Fruit fly (Drosophila melanogaster): ENCODE results near the gene KrT95D.

KrT95D gene

DNA sequence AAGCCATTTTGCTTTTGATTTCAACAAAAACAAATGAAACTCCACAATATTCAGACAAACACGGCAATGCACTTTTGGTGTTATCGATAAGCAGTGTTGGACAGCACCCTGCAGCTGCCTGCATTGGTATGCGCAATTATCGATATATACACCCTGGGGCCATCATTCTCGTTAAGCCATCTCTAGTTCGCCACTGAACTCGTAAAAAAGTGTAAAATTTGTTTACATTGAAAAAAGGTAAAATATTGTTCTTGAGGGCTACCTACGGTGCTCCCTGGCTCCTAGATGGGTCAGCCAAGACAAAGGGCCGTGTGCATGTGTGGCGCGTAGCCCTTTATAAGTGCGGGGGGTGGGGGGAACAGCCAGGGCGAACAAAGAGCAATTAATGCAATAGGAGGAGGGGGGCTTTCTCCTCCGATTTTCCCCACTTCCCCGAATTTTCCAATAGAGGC, 45.1 kb downstream of the KrT95D start, which contains the start of the genes CG13603 and CG5902 (continued):
- TF ChIP-seq CG10979 (tag; optimal IDR thresholded peaks at IDR 0.05) (peak; percentile 29), CG14860 (GFP tag; IDR thresholded peaks at IDR 0.05; ENCODE audit: partially characterized antibody) (peak; percentile 65), D19A (tag; optimal IDR thresholded peaks at IDR 0.05) (no peak), CG3065 (GFP tag; optimal IDR thresholded peaks at IDR 0.05) (no peak), Ptx1 (GFP tag; IDR thresholded peaks at IDR 0.05) (0 out of 2 replicates have a peak, but pooled peaks have one; percentile 44), croc (GFP tag; conservative IDR thresholded peaks at IDR 0.05) (no peak), sima (GFP tag; optimal IDR thresholded peaks at IDR 0.05) (no peak), en (GFP tag; optimal IDR thresholded peaks at IDR 0.05) (no peak), vnd (GFP tag; IDR thresholded peaks at IDR 0.05; ENCODE audit: partially characterized antibody) (peak; percentile 72), fd3F (GFP tag; optimal IDR thresholded peaks at IDR 0.05) (no peak), gem (tag; optimal IDR thresholded peaks at IDR 0.05) (no peak), nom (GFP tag; optimal IDR thresholded peaks at IDR 0.05) (peak; percentile 89), CG10274 (GFP tag; optimal IDR thresholded peaks at IDR 0.05) (no peak), CTCF (GFP tag; optimal IDR thresholded peaks at IDR 0.05) (no peak), zfh1 (GFP tag; IDR thresholded peaks at IDR 0.05) (no peak; the same call in 2 of the 3 replicates), oc (tag; optimal IDR thresholded peaks at IDR 0.05) (peak; percentile 34), Sox102F (GFP tag; optimal IDR thresholded peaks at IDR 0.05) (no peak), CG3726 (GFP tag; IDR thresholded peaks at IDR 0.05) (no peak), so (GFP tag; IDR thresholded peaks at IDR 0.05) (no peak), CG11085 (GFP tag; IDR thresholded peaks at IDR 0.05) (no peak), CG11696 (GFP tag; IDR thresholded peaks at IDR 0.05) (no peak), CG42726 (GFP tag; IDR thresholded peaks at IDR 0.05; ENCODE audit: partially characterized antibody) (peak; percentile 72; the same call in 1 of the 2 replicates), CG9876 (GFP tag; optimal IDR thresholded peaks at IDR 0.05) (peak; percentile 4), Mad (GFP tag; optimal IDR thresholded peaks at IDR 0.05) (peak; percentile 35), tll (GFP tag; optimal IDR thresholded peaks at IDR 0.05) (no peak), CG15479 (GFP tag; optimal IDR thresholded peaks at IDR 0.05) (no peak), pros (GFP tag; optimal IDR thresholded peaks at IDR 0.05) (no peak), Optix (GFP tag; IDR thresholded peaks at IDR 0.05) (no peak), nau (GFP tag; optimal IDR thresholded peaks at IDR 0.05) (no peak), HLH54F (GFP tag; optimal IDR thresholded peaks at IDR 0.05) (peak; percentile 63), CG11723 (GFP tag; optimal IDR thresholded peaks at IDR 0.05) (no peak), Fer3 (tag; optimal IDR thresholded peaks at IDR 0.05) (no peak), ems (GFP tag; optimal IDR thresholded peaks at IDR 0.05) (peak; percentile 41), disco-r (GFP tag; optimal IDR thresholded peaks at IDR 0.05) (no peak), CG18599 (GFP tag; optimal IDR thresholded peaks at IDR 0.05) (peak; percentile 39), CG15073 (GFP tag; optimal IDR thresholded peaks at IDR 0.05) (no peak), Ets65A (GFP tag) (peak; percentile 92), Med (GFP tag) (peak; percentile 91), ash1 (GFP tag; optimal IDR thresholded peaks at IDR 0.05) (no peak), CG2129 (GFP tag; IDR thresholded peaks at IDR 0.05; ENCODE audit: partially characterized antibody) (peak; percentile 52; the same call in 1 of the 2 replicates), exex (tag; optimal IDR thresholded peaks at IDR 0.05) (no peak), Blimp-1 (GFP tag; optimal IDR thresholded peaks at IDR 0.05) (no peak), Gug (GFP tag; IDR thresholded peaks at IDR 0.05) (peak; percentile 44; the same call in 1 of the 4 replicates), Eip74EF (GFP tag; optimal IDR thresholded peaks at IDR 0.05) (no peak), wor (GFP tag; IDR thresholded peaks at IDR 0.05) (no peak), CG17385 (GFP tag; optimal IDR thresholded peaks at IDR 0.05) (no peak), phol (tag; optimal IDR thresholded peaks at IDR 0.05) (peak; percentile 69), HHEX (GFP tag; optimal IDR thresholded peaks at IDR 0.05) (no peak), Myb (GFP tag; optimal IDR thresholded peaks at IDR 0.05) (peak; percentile 47), Rfx (GFP tag; IDR thresholded peaks at IDR 0.05) (peak; percentile 81)

Data from whole organism, embryonic.